Worm (Caenorhabditis elegans): ENCODE measurements around the gene C50E3.7.

Gene C50E3.7

DNA sequence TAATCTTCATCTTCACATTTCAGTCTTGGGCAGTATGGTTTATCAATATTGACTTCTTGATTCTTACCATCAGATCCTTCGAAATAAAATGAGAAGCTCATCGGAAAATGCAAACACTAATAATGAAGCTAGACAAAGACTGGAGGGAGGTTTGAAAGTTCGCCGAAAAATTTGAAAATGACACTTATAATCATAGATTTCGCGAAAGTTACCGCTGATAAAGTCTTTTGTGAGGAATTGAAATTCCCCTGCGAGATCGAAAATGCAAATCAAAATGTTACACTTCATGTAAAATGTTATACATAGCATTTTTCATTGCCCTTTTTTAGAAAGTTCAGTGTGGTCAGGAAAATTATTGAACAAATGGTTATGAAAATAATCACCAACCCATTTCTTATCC is at the start of gene C50E3.7:
C50E3.7 (minus strand) TSS at position 101 of the 400 bp plus-strand sequence.
- TF ChIP-seq him-1 (tag; optimal IDR thresholded peaks at IDR 0.05) (no peak), W03F9.2 (tag; optimal IDR thresholded peaks at IDR 0.05) (no peak), dao-5 (tag; optimal IDR thresholded peaks at IDR 0.05) (no peak)

DNA sequence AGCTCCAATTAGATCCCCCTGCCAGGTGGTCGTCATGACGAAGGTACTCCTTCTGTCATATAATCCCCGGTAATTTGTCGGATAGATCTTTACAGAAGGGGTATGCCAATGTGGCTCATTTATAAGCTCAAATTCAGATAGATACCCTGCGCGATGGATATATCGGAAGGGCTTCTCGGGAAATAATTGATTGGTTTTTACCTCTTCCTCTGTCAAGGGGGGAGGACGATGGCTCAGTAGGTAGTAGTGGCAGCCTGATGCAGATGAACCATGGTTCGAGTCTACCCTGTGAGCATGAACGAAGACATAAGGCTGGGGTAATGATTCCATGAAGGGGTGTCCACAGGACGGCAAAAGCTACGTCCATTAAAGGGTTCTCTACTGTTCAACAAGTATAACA is 49.0 kb upstream of the C50E3.7 start:
- TF ChIP-seq dao-5 (tag; optimal IDR thresholded peaks at IDR 0.05) (no peak), W03F9.2 (tag; optimal IDR thresholded peaks at IDR 0.05) (no peak), him-1 (tag; optimal IDR thresholded peaks at IDR 0.05) (no peak)

DNA sequence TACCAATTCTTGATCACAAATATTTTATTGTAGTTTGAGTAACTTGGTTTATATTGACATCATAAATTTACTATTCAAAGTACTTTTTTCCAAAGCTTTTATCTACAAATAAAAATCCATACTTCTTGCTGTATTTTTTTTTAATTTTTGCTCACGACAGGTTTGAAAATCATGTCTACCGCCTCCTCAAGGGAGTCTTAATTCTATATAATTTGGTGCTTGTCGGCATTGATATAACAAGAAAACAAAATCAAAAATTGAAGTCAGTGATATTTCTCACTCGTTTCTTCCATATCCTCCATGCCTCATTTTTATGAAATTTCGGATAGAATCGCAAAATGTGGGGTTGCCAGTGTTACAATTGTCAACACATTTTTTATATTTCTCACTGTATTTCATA is 47.3 kb upstream of the C50E3.7 start, which contains the start of gene str-47:
str-47 (plus strand) TSS at position 301 of the 400 bp plus-strand sequence.
- no peak for TF ChIP-seq W03F9.2 (tag; optimal IDR thresholded peaks at IDR 0.05)
- TF ChIP-seq him-1 (tag; optimal IDR thresholded peaks at IDR 0.05) = no peak
- no peak for TF ChIP-seq dao-5 (tag; optimal IDR thresholded peaks at IDR 0.05)

DNA sequence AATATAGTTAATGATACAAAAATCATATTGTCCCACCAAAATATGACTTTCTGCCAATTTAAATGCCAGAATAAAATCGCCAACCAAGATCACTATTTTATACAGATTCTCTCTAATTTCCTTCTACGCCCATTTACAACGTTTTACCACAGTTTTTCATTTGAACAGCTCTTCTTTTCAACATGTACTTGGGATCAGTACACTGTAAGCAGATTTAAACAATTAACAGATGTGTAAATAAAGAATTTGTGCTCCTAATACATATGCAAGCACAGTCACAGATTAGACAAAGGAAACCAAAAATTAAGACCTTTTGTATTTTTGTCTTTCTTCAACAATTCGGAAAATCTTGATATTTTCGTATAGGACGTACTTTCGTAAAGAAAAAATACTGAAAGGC is 45.2 kb upstream of the C50E3.7 start, which contains the start of gene F07C4.11:
F07C4.11 (minus strand) TSS at position 101 of the 400 bp plus-strand sequence.
- TF ChIP-seq him-1 (tag; optimal IDR thresholded peaks at IDR 0.05) (no peak), dao-5 (tag; optimal IDR thresholded peaks at IDR 0.05) (no peak), W03F9.2 (tag; optimal IDR thresholded peaks at IDR 0.05) (no peak)

DNA sequence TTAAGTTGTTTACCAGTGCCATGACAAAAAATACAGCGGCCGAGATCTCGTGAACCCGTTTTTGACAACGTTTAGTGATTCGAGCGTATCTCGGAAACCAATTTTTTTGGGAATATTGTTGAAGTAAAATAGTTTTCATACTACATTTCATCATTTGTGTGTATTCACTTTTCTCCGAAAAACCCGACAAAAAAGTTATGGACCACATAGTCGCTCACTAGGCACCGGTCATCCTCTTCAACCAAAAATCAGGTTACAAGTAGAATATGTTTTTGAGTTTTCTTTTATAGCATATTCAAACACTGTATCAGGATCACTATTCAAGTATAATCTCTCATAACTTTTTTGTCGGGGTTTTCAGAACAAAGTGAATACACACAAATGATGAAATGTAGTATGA is 43.5 kb upstream of the C50E3.7 start:
- no peak for TF ChIP-seq dao-5 (tag; optimal IDR thresholded peaks at IDR 0.05)
- no peak for TF ChIP-seq him-1 (tag; optimal IDR thresholded peaks at IDR 0.05)
- TF ChIP-seq W03F9.2 (tag; optimal IDR thresholded peaks at IDR 0.05) = no peak

DNA sequence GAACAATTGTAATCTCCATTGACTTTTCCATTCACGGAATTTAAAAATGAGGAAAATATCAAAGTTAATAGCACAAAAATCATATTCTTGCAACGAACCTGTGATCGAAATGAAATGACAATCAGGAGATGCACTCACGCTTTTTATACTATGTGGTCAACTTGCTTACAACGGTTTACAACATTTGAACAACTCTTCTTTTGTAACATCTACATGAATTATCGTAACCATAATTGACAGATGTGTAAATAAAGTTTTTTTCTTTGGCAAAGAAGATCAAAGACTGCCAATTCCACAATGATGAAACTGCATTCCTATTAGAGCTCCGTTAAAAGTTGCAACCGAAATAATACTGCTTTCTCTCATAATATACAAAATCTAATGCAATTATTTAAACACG is 41.6 kb upstream of the C50E3.7 start, which contains the start of gene F07C4.10:
F07C4.10 (minus strand) TSS at position 101 of the 400 bp plus-strand sequence.
- no peak for TF ChIP-seq W03F9.2 (tag; optimal IDR thresholded peaks at IDR 0.05)
- no peak for TF ChIP-seq him-1 (tag; optimal IDR thresholded peaks at IDR 0.05)
- TF ChIP-seq dao-5 (tag; optimal IDR thresholded peaks at IDR 0.05) = no peak

DNA sequence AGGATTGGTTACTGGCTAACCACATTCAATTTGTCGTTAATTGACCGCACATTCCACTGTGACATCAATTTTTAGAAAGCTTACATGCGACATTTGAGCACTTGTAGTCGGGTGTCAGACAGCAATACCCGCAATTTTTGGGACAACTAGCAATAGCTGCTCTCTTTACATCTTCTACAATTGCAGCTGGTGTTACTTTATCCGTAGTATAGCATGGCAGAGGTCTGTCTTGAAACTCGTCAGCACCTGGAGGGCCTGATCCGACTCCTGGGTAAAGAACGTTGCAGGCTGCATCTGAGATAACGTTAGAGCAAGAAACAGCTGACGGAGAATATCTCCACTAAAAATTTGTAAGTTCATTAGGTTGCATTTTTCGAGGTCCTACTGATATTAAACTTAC is 41.2 kb upstream of the C50E3.7 start:
- TF ChIP-seq dao-5 (tag; optimal IDR thresholded peaks at IDR 0.05) = no peak
- TF ChIP-seq W03F9.2 (tag; optimal IDR thresholded peaks at IDR 0.05) = no peak
- no peak for TF ChIP-seq him-1 (tag; optimal IDR thresholded peaks at IDR 0.05)

DNA sequence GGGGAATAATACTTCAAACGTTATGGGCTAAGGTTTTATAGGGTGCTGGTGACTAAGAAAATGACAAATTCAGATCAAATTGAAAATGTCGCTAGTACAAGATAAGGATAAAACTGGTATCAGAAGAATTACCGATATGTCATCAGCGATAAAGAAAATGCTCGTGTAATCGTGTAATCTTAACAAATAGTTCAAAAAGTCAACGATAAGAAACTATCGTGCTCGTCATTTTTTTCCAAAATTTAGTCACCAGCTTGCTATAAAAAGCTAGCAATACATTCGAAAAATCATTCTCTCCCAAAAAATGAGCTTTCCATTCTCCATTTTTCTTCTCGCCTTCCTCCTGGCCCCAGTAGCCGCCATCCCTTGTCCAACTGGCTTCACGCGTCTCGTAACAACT is 39.6 kb upstream of the C50E3.7 start, which contains the start of gene clec-45:
clec-45 (plus strand) TSS at position 301 of the 400 bp plus-strand sequence.
- TF ChIP-seq W03F9.2 (tag; optimal IDR thresholded peaks at IDR 0.05) (no peak), him-1 (tag; optimal IDR thresholded peaks at IDR 0.05) (no peak), dao-5 (tag; optimal IDR thresholded peaks at IDR 0.05) (no peak)

DNA sequence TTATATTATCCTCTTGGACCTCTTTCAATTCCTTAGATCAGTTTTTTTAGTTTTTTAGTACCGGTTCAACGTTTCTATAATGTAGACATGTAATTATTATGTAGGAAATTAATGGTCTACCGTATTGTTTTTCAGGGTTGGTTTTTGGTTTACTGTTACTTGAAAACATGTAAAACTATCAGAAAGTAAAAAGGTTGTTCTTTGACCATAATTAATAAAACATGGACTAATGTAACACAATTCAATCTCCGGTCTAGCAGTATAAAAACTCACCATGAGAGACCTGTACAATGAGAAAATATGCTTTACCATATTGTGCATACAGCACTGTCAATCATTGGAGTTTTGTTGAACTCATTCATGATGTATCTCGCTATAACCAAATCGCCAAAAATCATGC is 37.3 kb upstream of the C50E3.7 start, which contains the start of gene srd-29:
srd-29 (plus strand) TSS at position 301 of the 400 bp plus-strand sequence.
- TF ChIP-seq him-1 (tag; optimal IDR thresholded peaks at IDR 0.05) (no peak), W03F9.2 (tag; optimal IDR thresholded peaks at IDR 0.05) (no peak), dao-5 (tag; optimal IDR thresholded peaks at IDR 0.05) (no peak)

DNA sequence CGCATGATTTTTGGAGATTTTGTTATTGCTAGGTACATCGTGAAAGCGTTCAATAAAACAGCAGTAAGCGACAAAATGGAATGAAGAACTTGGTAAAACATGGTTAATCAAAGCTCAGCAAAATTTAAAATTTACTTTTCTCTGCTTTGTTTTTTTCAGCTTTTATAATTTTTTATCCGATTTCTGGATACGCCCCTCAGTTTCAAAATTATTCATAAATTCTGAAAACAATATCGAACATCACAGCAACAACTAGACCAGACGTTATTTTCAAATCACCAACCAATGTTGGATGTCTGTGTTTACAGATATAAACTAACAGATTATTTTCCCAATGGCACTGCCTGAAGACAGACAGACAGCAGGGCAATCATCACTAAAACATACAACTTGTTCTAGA is 36.5 kb upstream of the C50E3.7 start, which contains the start of gene srd-31:
srd-31 (minus strand) TSS at position 101 of the 400 bp plus-strand sequence.
- no peak for TF ChIP-seq him-1 (tag; optimal IDR thresholded peaks at IDR 0.05)
- no peak for TF ChIP-seq W03F9.2 (tag; optimal IDR thresholded peaks at IDR 0.05)
- TF ChIP-seq dao-5 (tag; optimal IDR thresholded peaks at IDR 0.05) = no peak

DNA sequence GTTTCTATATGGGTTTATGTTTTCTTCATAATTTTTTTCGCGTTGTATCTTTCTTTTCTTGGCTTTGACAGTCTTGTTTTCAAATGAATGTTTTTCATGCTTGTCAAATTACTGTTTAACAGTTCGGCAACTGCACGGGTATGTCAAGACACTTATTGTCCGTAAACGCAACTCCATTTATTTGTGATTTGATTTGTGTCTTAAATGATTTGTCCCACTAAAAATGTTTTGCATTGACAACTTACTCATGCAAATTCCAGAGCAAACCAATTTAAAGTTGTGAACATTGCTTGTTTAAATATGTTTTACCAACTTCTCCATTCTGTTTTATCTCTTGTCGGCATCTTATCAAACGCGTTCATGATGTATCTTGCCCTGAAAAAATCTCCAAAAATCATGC is 33.6 kb upstream of the C50E3.7 start, which contains the start of gene srd-25:
srd-25 (plus strand) TSS at position 301 of the 400 bp plus-strand sequence.
- TF ChIP-seq dao-5 (tag; optimal IDR thresholded peaks at IDR 0.05) (no peak), him-1 (tag; optimal IDR thresholded peaks at IDR 0.05) (no peak), W03F9.2 (tag; optimal IDR thresholded peaks at IDR 0.05) (no peak)

DNA sequence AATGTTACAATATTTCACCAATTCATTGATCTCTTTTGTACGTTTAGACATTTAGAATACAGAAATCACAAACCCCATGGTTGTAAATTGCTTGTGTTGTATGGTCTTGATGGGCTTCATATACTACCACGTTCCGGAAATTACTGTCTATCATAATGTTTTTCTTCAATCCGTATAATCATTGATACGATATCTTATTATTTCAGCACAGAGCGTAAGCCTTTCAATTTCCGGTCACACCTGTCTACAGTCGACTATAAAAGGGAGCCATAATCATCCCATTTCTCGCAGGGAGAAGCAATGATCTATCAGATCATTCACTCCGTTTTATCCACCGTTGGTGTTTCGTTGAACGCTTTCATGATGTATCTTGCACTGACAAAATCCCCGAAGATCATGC is 31.3 kb upstream of the C50E3.7 start, which contains the start of gene srd-30:
srd-30 (plus strand) TSS at position 301 of the 400 bp plus-strand sequence.
- TF ChIP-seq him-1 (tag; optimal IDR thresholded peaks at IDR 0.05) (no peak), W03F9.2 (tag; optimal IDR thresholded peaks at IDR 0.05) (no peak), dao-5 (tag; optimal IDR thresholded peaks at IDR 0.05) (no peak)

DNA sequence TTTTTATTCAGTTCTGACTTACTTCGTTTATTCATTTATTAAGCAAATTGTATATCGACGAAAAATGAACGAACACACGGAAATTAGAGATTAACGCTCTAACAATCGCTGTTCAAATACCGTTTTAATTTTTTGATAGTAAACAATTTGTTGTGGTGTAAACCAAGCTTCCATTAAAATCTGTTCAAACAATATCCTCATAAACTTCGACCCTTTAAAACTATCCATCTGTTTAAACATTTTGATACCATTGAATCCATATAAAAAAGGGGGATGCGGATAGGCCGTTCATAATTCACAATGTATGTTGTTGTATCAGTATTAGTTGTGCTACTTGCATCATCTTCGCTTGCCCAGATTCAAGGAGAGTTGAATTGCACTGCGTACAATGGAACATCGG is 28.4 kb upstream of the C50E3.7 start, which contains the start of gene F07C4.6:
F07C4.6 (plus strand) TSS at position 301 of the 400 bp plus-strand sequence.
- TF ChIP-seq him-1 (tag; optimal IDR thresholded peaks at IDR 0.05) (no peak), dao-5 (tag; optimal IDR thresholded peaks at IDR 0.05) (no peak), W03F9.2 (tag; optimal IDR thresholded peaks at IDR 0.05) (no peak)

DNA sequence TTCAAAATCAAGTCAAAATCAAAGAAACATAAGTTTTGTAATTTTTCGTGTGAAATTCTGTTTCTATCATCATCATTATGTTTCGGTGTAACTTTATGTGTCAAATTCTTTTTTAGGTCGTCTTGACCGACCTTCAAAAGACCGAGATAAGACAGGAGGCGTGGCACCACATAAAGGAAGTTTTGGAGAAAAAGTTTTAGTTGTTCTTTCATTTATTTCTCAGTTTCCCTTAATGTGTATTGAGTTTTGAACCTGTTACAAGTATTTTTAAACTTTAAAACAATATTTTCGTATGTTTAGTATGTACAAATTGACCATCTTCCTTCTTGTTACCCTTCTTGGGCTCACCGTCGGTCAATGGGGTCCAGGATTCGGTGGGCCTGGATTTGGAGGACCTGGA is 26.5 kb upstream of the C50E3.7 start, which contains the start of gene grsp-4:
grsp-4 (plus strand) TSS at position 301 of the 400 bp plus-strand sequence.
- TF ChIP-seq W03F9.2 (tag; optimal IDR thresholded peaks at IDR 0.05) = no peak

DNA sequence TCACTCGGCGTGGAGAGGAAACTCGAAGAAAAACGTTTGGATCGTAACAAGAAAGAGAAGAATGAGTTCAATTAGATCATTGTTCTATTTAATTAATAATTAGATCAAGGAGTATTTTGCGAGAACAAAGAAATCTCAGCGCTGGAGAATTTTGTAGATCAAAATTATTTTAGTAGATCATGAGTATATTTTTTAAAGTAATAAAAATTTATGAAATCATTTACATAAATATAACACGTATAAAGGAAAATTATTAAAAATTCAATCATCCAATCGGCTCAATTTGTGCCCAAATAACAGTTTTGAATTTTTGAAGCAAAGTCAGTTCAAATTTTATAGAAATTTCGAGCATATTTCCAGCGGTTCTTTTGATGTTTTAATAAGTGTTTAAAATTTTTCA is 26.0 kb upstream of the C50E3.7 start, which contains the start of gene C50E3.13:
C50E3.13 (minus strand) TSS at position 101 of the 400 bp plus-strand sequence.
- no peak for TF ChIP-seq him-1 (tag; optimal IDR thresholded peaks at IDR 0.05)
- TF ChIP-seq dao-5 (tag; optimal IDR thresholded peaks at IDR 0.05) = no peak
- TF ChIP-seq W03F9.2 (tag; optimal IDR thresholded peaks at IDR 0.05) = no peak

Measured in whole organism, L4/young adult.